Fruit fly (Drosophila melanogaster) whole organism, embryonic: ENCODE data around the gene CG32428.

Source experiments
- Ada2b ChIP-seq: fragments of 200-800 bp; sonication (Bioruptor generic); IDR thresholded peaks from 2 replicates; pipeline ENCODE4 v1.3.6; 2022; ENCODE audit warnings: missing biosample characterization, missing genetic modification characterization
- B-H2 ChIP-seq: fragments of 200-800 bp; sonication (Bioruptor generic); optimal IDR thresholded peaks from 2 replicates; lab custom pipeline; 2018; ENCODE audit warnings: missing biosample characterization, mild to moderate bottlenecking, missing genetic modification characterization
- Bdp1 ChIP-seq: fragments of 200-800 bp; sonication (Bioruptor generic); optimal IDR thresholded peaks from 3 replicates; lab custom pipeline; 2016; ENCODE audit warnings: missing biosample characterization, missing genetic modification characterization
- CG13287 ChIP-seq: fragments of 200-800 bp; sonication (Bioruptor generic); IDR thresholded peaks from 2 replicates; pipeline ENCODE4 v1.3.6; 2022; ENCODE audit warnings: missing biosample characterization, missing genetic modification characterization; ENCODE audit not compliant: partially characterized antibody
- CG14441 ChIP-seq: fragments of 200-800 bp; sonication (Bioruptor generic); IDR thresholded peaks from 2 replicates; pipeline ENCODE4 v1.3.6; 2022; ENCODE audit warnings: missing biosample characterization, missing genetic modification characterization
- CG1529 ChIP-seq: fragments of 200-800 bp; sonication (Bioruptor generic); optimal IDR thresholded peaks from 3 replicates; lab custom pipeline; 2018; ENCODE audit warnings: missing biosample characterization, missing genetic modification characterization
- CG1603 ChIP-seq: fragments of 200-800 bp; sonication (Bioruptor generic); optimal IDR thresholded peaks from 2 replicates; lab custom pipeline; 2019; ENCODE audit warnings: missing biosample characterization, mild to moderate bottlenecking, missing genetic modification characterization, moderate library complexity
- CG17385 ChIP-seq: fragments of 200-800 bp; sonication (Bioruptor generic); optimal IDR thresholded peaks from 3 replicates; lab custom pipeline; 2018; ENCODE audit warnings: missing biosample characterization, mild to moderate bottlenecking, missing genetic modification characterization
- CG17912 ChIP-seq: fragments of 200-800 bp; sonication (Bioruptor generic); optimal IDR thresholded peaks from 2 replicates; lab custom pipeline; 2018; ENCODE audit warnings: missing biosample characterization, mild to moderate bottlenecking, missing genetic modification characterization
- CG30431 ChIP-seq: fragments of 200-800 bp; sonication (Bioruptor generic); optimal IDR thresholded peaks from 2 replicates; lab custom pipeline; 2017; ENCODE audit warnings: missing biosample characterization, missing genetic modification characterization
- CG4854 ChIP-seq: fragments of 200-800 bp; sonication (Bioruptor generic); optimal IDR thresholded peaks from 2 replicates; lab custom pipeline; 2016; ENCODE audit warnings: missing biosample characterization, missing genetic modification characterization, inconsistent platforms
- CG5180 ChIP-seq: fragments of 200-800 bp; sonication (Bioruptor generic); optimal IDR thresholded peaks from 3 replicates; lab custom pipeline; 2017; ENCODE audit warnings: missing biosample characterization, missing genetic modification characterization, mild to moderate bottlenecking, moderate library complexity, missing genetic modification reagents
- CG7987 ChIP-seq: fragments of 200-800 bp; sonication (Bioruptor generic); optimal IDR thresholded peaks from 2 replicates; lab custom pipeline; 2018; ENCODE audit warnings: missing biosample characterization, mild to moderate bottlenecking, missing genetic modification characterization, moderate library complexity
- CG8089 ChIP-seq: fragments of 200-800 bp; sonication (Bioruptor generic); optimal IDR thresholded peaks from 3 replicates; lab custom pipeline; 2016; ENCODE audit warnings: missing biosample characterization, missing genetic modification characterization
- CG9215 ChIP-seq: fragments of 200-800 bp; sonication (Bioruptor generic); IDR thresholded peaks from 2 replicates; pipeline ENCODE4 v1.3.6; 2022; ENCODE audit warnings: missing biosample characterization, missing genetic modification characterization
- CHES-1-like ChIP-seq: fragments of 200-800 bp; sonication (Bioruptor generic); optimal IDR thresholded peaks from 2 replicates; lab custom pipeline; 2016; ENCODE audit warnings: missing biosample characterization, missing genetic modification characterization
- CoRest ChIP-seq: fragments of 200-800 bp; sonication (Bioruptor generic); optimal IDR thresholded peaks from 3 replicates; lab custom pipeline; 2018; ENCODE audit warnings: missing biosample characterization, mild to moderate bottlenecking, missing genetic modification characterization, moderate library complexity
- Ets65A ChIP-seq: fragments of 200-800 bp; sonication (Bioruptor generic); peaks from one replicate; lab custom pipeline; 2016; ENCODE audit warnings: missing biosample characterization, missing genetic modification characterization
- Fer3 ChIP-seq: fragments of 200-800 bp; sonication (Bioruptor generic); optimal IDR thresholded peaks from 2 replicates; lab custom pipeline; 2018; ENCODE audit warnings: missing biosample characterization, mild to moderate bottlenecking, missing genetic modification characterization, moderate library complexity
- Hr39 ChIP-seq: fragments of >200 bp; optimal IDR thresholded peaks from 2 replicates; lab custom pipeline; 2017
- Lim3 ChIP-seq: fragments of 200-800 bp; sonication (Bioruptor generic); IDR thresholded peaks from 2 replicates; pipeline ENCODE4 v1.3.6; 2022; ENCODE audit warnings: missing biosample characterization, missing genetic modification characterization
- MTF-1 ChIP-seq: fragments of 200-800 bp; sonication (Bioruptor generic); optimal IDR thresholded peaks from 2 replicates; lab custom pipeline; 2018; ENCODE audit warnings: missing biosample characterization, mild to moderate bottlenecking, missing genetic modification characterization, borderline replicate concordance
- Mes4 ChIP-seq: fragments of 200-800 bp; sonication (Bioruptor generic); optimal IDR thresholded peaks from 2 replicates; lab custom pipeline; 2016; ENCODE audit warnings: missing biosample characterization, missing genetic modification characterization
- Myb ChIP-seq: fragments of 200-800 bp; sonication (Bioruptor generic); optimal IDR thresholded peaks from 2 replicates; lab custom pipeline; 2016; ENCODE audit warnings: missing biosample characterization, missing genetic modification characterization
- Optix ChIP-seq: fragments of 200-800 bp; sonication (Bioruptor generic); IDR thresholded peaks from 3 replicates; pipeline ENCODE4 v1.3.6; 2022; ENCODE audit warnings: missing biosample characterization, missing genetic modification characterization
- Six4 ChIP-seq: fragments of 200-800 bp; sonication (Bioruptor generic); optimal IDR thresholded peaks from 2 replicates; lab custom pipeline; 2016; ENCODE audit warnings: missing biosample characterization, missing genetic modification characterization
- TFAM ChIP-seq: fragments of 200-800 bp; sonication (Bioruptor generic); optimal IDR thresholded peaks from 2 replicates; lab custom pipeline; 2017; ENCODE audit warnings: missing biosample characterization, missing genetic modification characterization, inconsistent platforms
- ac ChIP-seq: fragments of 200-800 bp; sonication (Bioruptor generic); optimal IDR thresholded peaks from 3 replicates; lab custom pipeline; 2017; ENCODE audit warnings: missing biosample characterization, mild to moderate bottlenecking, missing genetic modification characterization
- aop ChIP-seq: fragments of 200-800 bp; sonication (Bioruptor generic); IDR thresholded peaks from 2 replicates; pipeline ENCODE4 v1.3.6; 2022; ENCODE audit warnings: missing biosample characterization, missing genetic modification characterization
- cad ChIP-seq: fragments of >200 bp; optimal IDR thresholded peaks from 2 replicates; lab custom pipeline; 2017; ENCODE audit warnings: missing biosample characterization, missing genetic modification characterization
- cas ChIP-seq: fragments of 200-800 bp; sonication (Bioruptor generic); IDR thresholded peaks from 2 replicates; pipeline ENCODE4 v1.3.6; 2022; ENCODE audit warnings: missing biosample characterization, missing genetic modification characterization
- da ChIP-seq: fragments of 200-800 bp; sonication (Bioruptor generic); optimal IDR thresholded peaks from 2 replicates; lab custom pipeline; 2016; ENCODE audit warnings: missing biosample characterization, missing genetic modification characterization
- disco-r ChIP-seq: fragments of 200-800 bp; sonication (Bioruptor generic); optimal IDR thresholded peaks from 2 replicates; lab custom pipeline; 2016; ENCODE audit warnings: missing biosample characterization, missing genetic modification characterization
- gcm ChIP-seq: fragments of 200-800 bp; sonication (Bioruptor generic); optimal IDR thresholded peaks from 2 replicates; lab custom pipeline; 2019; ENCODE audit warnings: missing biosample characterization, mild to moderate bottlenecking, missing genetic modification characterization, moderate library complexity
- gsb-n ChIP-seq: fragments of 200-800 bp; sonication (Bioruptor generic); optimal IDR thresholded peaks from 3 replicates; lab custom pipeline; 2018; ENCODE audit warnings: missing biosample characterization, mild to moderate bottlenecking, missing genetic modification characterization
- hb ChIP-seq: fragments of 200-800 bp; sonication (Bioruptor generic); IDR thresholded peaks from 3 replicates; pipeline ENCODE4 v1.3.6; 2022; ENCODE audit warnings: missing biosample characterization, missing genetic modification characterization; ENCODE audit not compliant: partially characterized antibody
- jumu ChIP-seq: fragments of 200-800 bp; sonication (Bioruptor generic); optimal IDR thresholded peaks from 3 replicates; lab custom pipeline; 2016; ENCODE audit warnings: missing biosample characterization, missing genetic modification characterization
- lov ChIP-seq, 2 experiments: fragments of 200-800 bp in 1 of 2; fragments of >200 bp in 1 of 2; sonication (Bioruptor generic) in 1 of 2; IDR thresholded peaks in 1 of 2; optimal IDR thresholded peaks in 1 of 2; 2 replicates in 1 of 2; 3 replicates in 1 of 2; pipeline versions ENCODE4 v1.3.6 to Lab custom; 2017 to 2022; ENCODE audit warnings: missing biosample characterization in 1 of 2, missing genetic modification characterization in 1 of 2
- luna ChIP-seq: fragments of 200-800 bp; sonication (Bioruptor generic); optimal IDR thresholded peaks from 2 replicates; lab custom pipeline; 2016; ENCODE audit warnings: missing biosample characterization, missing genetic modification characterization
- nmo ChIP-seq: fragments of 200-800 bp; sonication (Bioruptor generic); optimal IDR thresholded peaks from 2 replicates; lab custom pipeline; 2018; ENCODE audit warnings: missing biosample characterization, mild to moderate bottlenecking, missing genetic modification characterization, moderate library complexity
- pfk ChIP-seq: fragments of 200-800 bp; sonication (Bioruptor generic); optimal IDR thresholded peaks from 2 replicates; lab custom pipeline; 2018; ENCODE audit warnings: missing biosample characterization, mild to moderate bottlenecking, missing genetic modification characterization, moderate library complexity
- phol ChIP-seq: fragments of 200-800 bp; sonication (Bioruptor generic); optimal IDR thresholded peaks from 3 replicates; lab custom pipeline; 2018; ENCODE audit warnings: missing biosample characterization, mild to moderate bottlenecking, missing genetic modification characterization, moderate library complexity
- pum ChIP-seq: fragments of 200-800 bp; sonication (Bioruptor generic); optimal IDR thresholded peaks from 2 replicates; lab custom pipeline; 2016; ENCODE audit warnings: missing biosample characterization, missing genetic modification characterization
- ro ChIP-seq: fragments of 200-800 bp; sonication (Bioruptor generic); IDR thresholded peaks from 2 replicates; pipeline ENCODE4 v1.3.6; 2022; ENCODE audit warnings: missing biosample characterization, missing genetic modification characterization
- row ChIP-seq: fragments of 200-800 bp; sonication (Bioruptor generic); IDR thresholded peaks from 3 replicates; pipeline ENCODE4 v1.3.6; 2022; ENCODE audit warnings: missing biosample characterization, missing genetic modification characterization
- shn ChIP-seq: fragments of 200-800 bp; sonication (Bioruptor generic); optimal IDR thresholded peaks from 3 replicates; lab custom pipeline; 2016; ENCODE audit warnings: missing biosample characterization, missing genetic modification characterization
- tin ChIP-seq: fragments of 200-800 bp; sonication (Bioruptor generic); optimal IDR thresholded peaks from 3 replicates; lab custom pipeline; 2016; ENCODE audit warnings: missing biosample characterization, missing genetic modification characterization
- vfl ChIP-seq: fragments of 200-800 bp; sonication (Bioruptor generic); optimal IDR thresholded peaks from 2 replicates; lab custom pipeline; 2016; ENCODE audit warnings: missing biosample characterization, missing genetic modification characterization
- vvl ChIP-seq: fragments of 200-800 bp; sonication (Bioruptor generic); IDR thresholded peaks from 2 replicates; pipeline ENCODE4 v1.3.6; 2022; ENCODE audit warnings: missing biosample characterization, missing genetic modification characterization
- zf30C ChIP-seq: fragments of 200-800 bp; sonication (Bioruptor generic); optimal IDR thresholded peaks from 3 replicates; lab custom pipeline; 2018; ENCODE audit warnings: missing biosample characterization, mild to moderate bottlenecking, missing genetic modification characterization

Gene CG32428

DNA sequence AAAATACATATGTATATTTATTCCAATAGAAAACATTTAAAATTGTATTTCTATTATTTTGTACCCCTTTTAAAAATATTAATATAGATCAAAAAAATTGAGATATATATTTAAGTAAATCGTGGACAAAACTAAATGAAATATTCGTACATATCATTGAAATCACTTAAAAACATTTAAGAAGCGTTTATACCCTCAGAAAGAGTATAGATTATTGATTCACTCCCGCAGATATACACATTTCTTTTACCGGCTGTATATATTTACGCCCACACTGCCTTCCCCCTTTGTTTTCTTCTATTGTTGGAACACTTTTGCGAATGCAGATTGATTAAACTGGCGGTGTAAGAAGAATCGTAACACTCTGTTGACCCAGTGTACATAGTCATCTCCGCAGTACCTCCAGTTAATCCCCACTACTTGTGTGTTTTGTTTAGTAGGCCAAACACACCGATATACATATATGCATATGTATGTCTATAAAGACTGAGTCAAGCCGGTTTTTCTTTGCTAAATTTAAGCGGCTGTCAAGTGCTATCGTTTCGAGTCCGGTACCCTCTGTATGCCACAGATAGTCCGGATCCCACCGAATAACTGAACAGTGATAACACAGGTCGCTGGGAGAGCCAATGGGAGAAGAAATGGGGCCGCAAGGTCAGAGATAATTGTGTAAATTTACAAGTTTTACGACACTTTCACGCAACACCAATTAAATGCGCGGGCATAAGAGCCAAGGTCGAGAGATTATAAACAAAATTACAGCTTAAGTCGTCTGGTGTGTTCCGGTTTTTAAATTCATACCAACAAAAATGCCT is 1.8 kb downstream of the CG32428 start (continued):
- TF ChIP-seq CHES-1-like (GFP tag; lab: Kevin White, UChicago) (peak; percentile 53), vfl (GFP tag; lab: Kevin White, UChicago) (no peak), CG30431 (peak; percentile 27), CG7987 (GFP tag; lab: Kevin White, UChicago) (peak; percentile 56), nmo (GFP tag; lab: Kevin White, UChicago) (peak; percentile 38), disco-r (GFP tag; lab: Kevin White, UChicago) (peak; percentile 61), Fer3 (peak; percentile 16), Mes4 (peak; percentile 68), tin (no peak), Hr39 (lab: Kevin White, UChicago) (no peak), hb (no peak), CG1603 (tag; lab: Kevin White, UChicago) (peak; percentile 85), TFAM (GFP tag; lab: Kevin White, UChicago) (peak; percentile 54), shn (GFP tag; lab: Kevin White, UChicago) (peak; percentile 40), Optix (GFP tag; lab: Robert Waterston, UW) (no peak), CG14441 (no peak), CG9215 (GFP tag; lab: Robert Waterston, UW) (no peak), phol (tag; lab: Kevin White, UChicago) (peak; percentile 31), B-H2 (GFP tag; lab: Kevin White, UChicago) (peak; percentile 35), CG17385 (peak; percentile 43), CG8089 (GFP tag; lab: Kevin White, UChicago) (peak; percentile 83), Six4 (GFP tag; lab: Kevin White, UChicago) (no peak), zf30C (GFP tag; lab: Kevin White, UChicago) (no peak), cad (GFP tag; lab: Kevin White, UChicago) (no peak), Ets65A (GFP tag; lab: Kevin White, UChicago) (peak; percentile 47), ac (GFP tag; lab: Kevin White, UChicago) (peak; percentile 79), MTF-1 (peak; percentile 48), CG1529 (GFP tag; lab: Kevin White, UChicago) (peak; percentile 73), da (GFP tag; lab: Kevin White, UChicago) (peak; percentile 46), CG17912 (peak; percentile 64), CG13287 (GFP tag; lab: Robert Waterston, UW) (no peak), gcm (no peak), row (GFP tag; lab: Robert Waterston, UW) (no peak; the same call in 1 of the 3 replicates), luna (GFP tag; lab: Kevin White, UChicago) (peak; percentile 5), lov (optimal IDR thresholded peaks at IDR 0.05; lab: Kevin White, UChicago) (no peak), lov (GFP tag; IDR thresholded peaks at IDR 0.05; lab: Robert Waterston, UW) (no peak), aop (GFP tag; lab: Robert Waterston, UW) (no peak), CG5180 (GFP tag; lab: Kevin White, UChicago) (no peak), Lim3 (no peak), vvl (peak; percentile 46; the same call in 1 of the 2 replicates), CG4854 (GFP tag; lab: Kevin White, UChicago) (peak; percentile 48), CoRest (tag; lab: Kevin White, UChicago) (peak; percentile 37), jumu (GFP tag; lab: Kevin White, UChicago) (peak; percentile 38), Myb (GFP tag; lab: Kevin White, UChicago) (peak; percentile 35), Ada2b (GFP tag; lab: Robert Waterston, UW) (no peak), gsb-n (peak; percentile 34), pum (GFP tag; lab: Kevin White, UChicago) (peak; percentile 17), cas (GFP tag; lab: Robert Waterston, UW) (no peak), pfk (GFP tag; lab: Kevin White, UChicago) (peak; percentile 19), Bdp1 (GFP tag; lab: Kevin White, UChicago) (peak; percentile 47), ro (GFP tag; lab: Robert Waterston, UW) (no peak)
